Worm (Caenorhabditis elegans): Measurements from ENCODE around the gene C38H2.3.
A peak's percentile ranks its signal among the peaks of the same experiment; 100 is the strongest.

The C38H2.3 gene

ce11 chrIII:10357598-10358186 lies 28.7 kb downstream of the C38H2.3 start, which contains the start of gene umps-1:
Gene umps-1 (minus strand): TSS chrIII:10357648.
- TF ChIP-seq ceh-16 (tag; optimal IDR thresholded peaks at IDR 0.05) (no peak), nhr-12 (tag; optimal IDR thresholded peaks at IDR 0.05) (no peak), unc-62 (GFP tag; optimal IDR thresholded peaks at IDR 0.05) (no peak), eor-1 (tag; optimal IDR thresholded peaks at IDR 0.05) (no peak), aly-2 (tag; optimal IDR thresholded peaks at IDR 0.05) (no peak), skn-1 (tag; optimal IDR thresholded peaks at IDR 0.05) (peak; percentile 48), zag-1 (tag; optimal IDR thresholded peaks at IDR 0.05) (no peak), R02D3.7 (tag; optimal IDR thresholded peaks at IDR 0.05) (no peak), nhr-76 (tag; optimal IDR thresholded peaks at IDR 0.05) (no peak), snpc-4 (tag; optimal IDR thresholded peaks at IDR 0.05) (no peak), nhr-23 (tag; optimal IDR thresholded peaks at IDR 0.05) (peak; percentile 90), hmg-11 (tag; optimal IDR thresholded peaks at IDR 0.05) (peak; percentile 62), unc-39 (tag; optimal IDR thresholded peaks at IDR 0.05) (no peak), daf-12 (tag; optimal IDR thresholded peaks at IDR 0.05) (no peak), nhr-25 (tag; optimal IDR thresholded peaks at IDR 0.05) (peak; percentile 60), ceh-28 (tag; optimal IDR thresholded peaks at IDR 0.05) (no peak), pha-4 (tag; optimal IDR thresholded peaks at IDR 0.05) (peak; percentile 92), nhr-67 (tag; optimal IDR thresholded peaks at IDR 0.05) (no peak), fkh-2 (tag; optimal IDR thresholded peaks at IDR 0.05) (no peak), nhr-11 (tag; optimal IDR thresholded peaks at IDR 0.05) (no peak), fos-1 (tag; optimal IDR thresholded peaks at IDR 0.05) (no peak), ztf-4 (tag; optimal IDR thresholded peaks at IDR 0.05) (no peak), ama-1 (optimal IDR thresholded peaks at IDR 0.05) (no peak), nhr-237 (tag; optimal IDR thresholded peaks at IDR 0.05) (no peak), elt-1 (tag; optimal IDR thresholded peaks at IDR 0.05) (no peak), ztf-11 (tag; optimal IDR thresholded peaks at IDR 0.05) (no peak), egl-5 (tag; optimal IDR thresholded peaks at IDR 0.05) (no peak), ceh-82 (tag; optimal IDR thresholded peaks at IDR 0.05) (no peak), lin-15B (tag; optimal IDR thresholded peaks at IDR 0.05) (peak; percentile 73), pqm-1 (tag; optimal IDR thresholded peaks at IDR 0.05) (peak; percentile 49), nhr-77 (tag; optimal IDR thresholded peaks at IDR 0.05) (no peak), elt-3 (tag; optimal IDR thresholded peaks at IDR 0.05) (no peak), nhr-43 (tag; optimal IDR thresholded peaks at IDR 0.05; ENCODE audit: poor library complexity, severe bottlenecking) (peak; percentile 45), lsy-12 (tag; optimal IDR thresholded peaks at IDR 0.05) (peak; percentile 20), egl-27 (tag; optimal IDR thresholded peaks at IDR 0.05) (no peak), sea-2 (GFP tag; optimal IDR thresholded peaks at IDR 0.05) (no peak), nhr-28 (tag; optimal IDR thresholded peaks at IDR 0.05) (no peak), mdl-1 (tag; optimal IDR thresholded peaks at IDR 0.05) (no peak), ZK546.5 (tag; optimal IDR thresholded peaks at IDR 0.05) (no peak), mml-1 (tag; optimal IDR thresholded peaks at IDR 0.05) (no peak), jun-1 (tag; optimal IDR thresholded peaks at IDR 0.05) (no peak), elt-2 (tag; optimal IDR thresholded peaks at IDR 0.05) (peak; percentile 41), nfya-1 (tag; optimal IDR thresholded peaks at IDR 0.05; ENCODE audit: insufficient read depth) (peak; percentile 93), ceh-9 (tag; optimal IDR thresholded peaks at IDR 0.05) (no peak), tbx-2 (tag; optimal IDR thresholded peaks at IDR 0.05) (no peak), fkh-10 (GFP tag; optimal IDR thresholded peaks at IDR 0.05) (no peak), lin-39 (tag; optimal IDR thresholded peaks at IDR 0.05) (peak; percentile 26)
